Fruit fly (Drosophila melanogaster): ENCODE measurements around the gene CG9961.

The CG9961 gene

dm6 chr2L:2744852-2745251, at the start of gene CG9961, which contains the start of gene Cwc25:
CG9961 (minus strand) TSS chr2L:2744934.
Cwc25 (plus strand) TSS chr2L:2745098.
- no peak for TF ChIP-seq CG17806 (tag; optimal IDR thresholded peaks at IDR 0.05)
- no peak for TF ChIP-seq Ets98B (GFP tag; IDR thresholded peaks at IDR 0.05)
- no peak for TF ChIP-seq gl (tag; optimal IDR thresholded peaks at IDR 0.05)
- TF ChIP-seq CG10348 (GFP tag; IDR thresholded peaks at IDR 0.05): no peak
- no peak for TF ChIP-seq rn (GFP tag; IDR thresholded peaks at IDR 0.05)
- no peak for TF ChIP-seq CG12605 (GFP tag; IDR thresholded peaks at IDR 0.05)
- peak; percentile 20 for TF ChIP-seq CG8159 (tag; optimal IDR thresholded peaks at IDR 0.05)

DNA sequence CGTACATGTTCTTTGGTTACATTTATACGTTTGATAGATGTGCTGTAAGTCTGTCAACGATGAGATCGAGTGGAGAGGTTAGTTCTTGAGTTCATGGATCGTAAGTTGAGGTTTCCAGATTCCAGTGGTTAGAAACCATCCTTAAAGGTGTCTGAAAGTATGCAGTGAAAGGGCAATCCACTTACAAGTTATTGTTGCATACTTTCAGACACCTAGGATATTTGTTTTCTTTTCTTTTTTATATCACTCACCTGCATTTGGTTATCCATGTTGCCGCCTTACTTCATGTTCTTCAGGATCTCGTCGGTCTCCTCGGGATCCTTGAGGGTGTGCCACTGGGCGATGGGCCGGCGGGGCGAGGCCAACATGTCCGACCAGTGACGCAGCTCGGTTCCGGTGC, 38.1 kb upstream of the CG9961 start:
- TF ChIP-seq CG8159 (tag; optimal IDR thresholded peaks at IDR 0.05) (no peak), CG32121 (GFP tag; IDR thresholded peaks at IDR 0.05) (no peak), CG10348 (GFP tag; IDR thresholded peaks at IDR 0.05) (no peak), rn (GFP tag; IDR thresholded peaks at IDR 0.05) (no peak), Pif1A (GFP tag; optimal IDR thresholded peaks at IDR 0.05) (no peak), CG8301 (tag; optimal IDR thresholded peaks at IDR 0.05) (no peak), Ets98B (GFP tag; IDR thresholded peaks at IDR 0.05) (no peak), CG34367 (tag; optimal IDR thresholded peaks at IDR 0.05) (no peak), CG17806 (tag; optimal IDR thresholded peaks at IDR 0.05) (no peak), fd96Ca (GFP tag; IDR thresholded peaks at IDR 0.05) (no peak), CG4496 (GFP tag; IDR thresholded peaks at IDR 0.05) (no peak), Snoo (tag; optimal IDR thresholded peaks at IDR 0.05) (no peak), CG9948 (tag; optimal IDR thresholded peaks at IDR 0.05) (no peak), gl (tag; optimal IDR thresholded peaks at IDR 0.05) (no peak), D1 (tag; optimal IDR thresholded peaks at IDR 0.05) (no peak), Pif1B (GFP tag; optimal IDR thresholded peaks at IDR 0.05) (no peak)

- no peak for TF ChIP-seq Pif1B (GFP tag; optimal IDR thresholded peaks at IDR 0.05)
- TF ChIP-seq CG12605 (GFP tag; IDR thresholded peaks at IDR 0.05): no peak
- no peak for TF ChIP-seq CG14655 (GFP tag; optimal IDR thresholded peaks at IDR 0.05)
- no peak for TF ChIP-seq CG32121 (GFP tag; IDR thresholded peaks at IDR 0.05)
- TF ChIP-seq CG34367 (tag; optimal IDR thresholded peaks at IDR 0.05): no peak
Observed at dm6 chr2L:2771676-2772075, 26.9 kb upstream of the CG9961 start, which contains the start of gene CG15399. CG15399 (minus strand) TSS chr2L:2771776.

- peak; percentile 58 for TF ChIP-seq EcR (GFP tag; optimal IDR thresholded peaks at IDR 0.05)
- no peak for TF ChIP-seq D1 (tag; optimal IDR thresholded peaks at IDR 0.05)
- TF ChIP-seq Pif1B (GFP tag; optimal IDR thresholded peaks at IDR 0.05): peak; percentile 87
- peak; percentile 67; the same call in 1 of the 2 replicates for TF ChIP-seq CG12605 (GFP tag; IDR thresholded peaks at IDR 0.05)
- TF ChIP-seq CG15710 (tag; optimal IDR thresholded peaks at IDR 0.05): peak; percentile 51
- TF ChIP-seq CG4496 (GFP tag; IDR thresholded peaks at IDR 0.05): peak; percentile 78
- TF ChIP-seq CG13204 (GFP tag; optimal IDR thresholded peaks at IDR 0.05): peak; percentile 93
- peak; percentile 88 for TF ChIP-seq CG14655 (GFP tag; optimal IDR thresholded peaks at IDR 0.05)
- peak; percentile 55 for TF ChIP-seq Ets98B (GFP tag; IDR thresholded peaks at IDR 0.05)
- peak; percentile 16; the same call in 1 of the 3 replicates for TF ChIP-seq fd96Ca (GFP tag; IDR thresholded peaks at IDR 0.05)
- TF ChIP-seq CG34367 (tag; optimal IDR thresholded peaks at IDR 0.05): peak; percentile 82
- TF ChIP-seq CG32121 (GFP tag; IDR thresholded peaks at IDR 0.05): peak; percentile 48; the same call in 1 of the 2 replicates
- peak; percentile 97 for TF ChIP-seq gl (tag; optimal IDR thresholded peaks at IDR 0.05)
- TF ChIP-seq rn (GFP tag; IDR thresholded peaks at IDR 0.05): no peak
- TF ChIP-seq Pif1A (GFP tag; optimal IDR thresholded peaks at IDR 0.05): peak; percentile 91
- peak; percentile 57 for TF ChIP-seq CG9948 (tag; optimal IDR thresholded peaks at IDR 0.05)
- TF ChIP-seq CG8301 (tag; optimal IDR thresholded peaks at IDR 0.05): peak; percentile 82
- TF ChIP-seq CG17806 (tag; optimal IDR thresholded peaks at IDR 0.05): peak; percentile 66
- peak; percentile 77 for TF ChIP-seq CG8159 (tag; optimal IDR thresholded peaks at IDR 0.05)
- TF ChIP-seq CG10348 (GFP tag; IDR thresholded peaks at IDR 0.05): no peak
- peak; percentile 73 for TF ChIP-seq Snoo (tag; optimal IDR thresholded peaks at IDR 0.05)
Observed at dm6 chr2L:2769476-2770185, 24.9 kb upstream of the CG9961 start, which contains the start of the genes colt and HINT1. colt (minus strand) TSS chr2L:2770069. HINT1 (plus strand) TSS chr2L:2770135.

- TF ChIP-seq CG13204 (GFP tag; optimal IDR thresholded peaks at IDR 0.05) (no peak), fd96Ca (GFP tag; IDR thresholded peaks at IDR 0.05) (peak; percentile 46; the same call in 1 of the 3 replicates)
Observed at dm6 chr2L:2767627-2768026, 22.9 kb upstream of the CG9961 start, which contains the start of the genes Taf10b and Taf10. Taf10b (minus strand) TSS chr2L:2767845. Taf10 (plus strand) TSS chr2L:2767890.

dm6 chr2L:2765659-2766373, 21.1 kb upstream of the CG9961 start, which contains the start of the genes Snx21 and aph-1:
Snx21 (minus strand) TSS chr2L:2765665.
aph-1 (plus strand) TSS chr2L:2766233.
- TF ChIP-seq CG15710 (tag; optimal IDR thresholded peaks at IDR 0.05) (peak; percentile 87), D1 (tag; optimal IDR thresholded peaks at IDR 0.05) (no peak), CG14655 (GFP tag; optimal IDR thresholded peaks at IDR 0.05) (peak; percentile 87), CG12605 (GFP tag; IDR thresholded peaks at IDR 0.05) (peak; percentile 71), CG8301 (tag; optimal IDR thresholded peaks at IDR 0.05) (peak; percentile 82), EcR (GFP tag; optimal IDR thresholded peaks at IDR 0.05) (peak; percentile 10), gl (tag; optimal IDR thresholded peaks at IDR 0.05) (peak; percentile 45), rn (GFP tag; IDR thresholded peaks at IDR 0.05) (peak; percentile 57), Snoo (tag; optimal IDR thresholded peaks at IDR 0.05) (peak; percentile 87), CG4496 (GFP tag; IDR thresholded peaks at IDR 0.05) (peak; percentile 88), CG10348 (GFP tag; IDR thresholded peaks at IDR 0.05) (0 out of 2 replicates have a peak, but pooled peaks have one; percentile 48), Pif1B (GFP tag; optimal IDR thresholded peaks at IDR 0.05) (peak; percentile 91), CG34367 (tag; optimal IDR thresholded peaks at IDR 0.05) (peak; percentile 75), Pif1A (GFP tag; optimal IDR thresholded peaks at IDR 0.05) (peak; percentile 80), CG9948 (tag; optimal IDR thresholded peaks at IDR 0.05) (peak; percentile 86), CG17806 (tag; optimal IDR thresholded peaks at IDR 0.05) (peak; percentile 85), Ets98B (GFP tag; IDR thresholded peaks at IDR 0.05) (peak; percentile 86), CG8159 (tag; optimal IDR thresholded peaks at IDR 0.05) (peak; percentile 91), CG32121 (GFP tag; IDR thresholded peaks at IDR 0.05) (peak; percentile 85), CG13204 (GFP tag; optimal IDR thresholded peaks at IDR 0.05) (no peak), fd96Ca (GFP tag; IDR thresholded peaks at IDR 0.05) (peak; percentile 90)

Data from whole organism, pupa.